Worm (Caenorhabditis elegans) whole organism, L4 larva: ENCODE measurements around the gene inx-8.

Source experiments
- D1046.2 ChIP-seq: fragments of 200-800 bp; sonication (Bioruptor generic); IDR thresholded peaks from 2 replicates; pipeline ENCODE4 v1.3.6; 2022; ENCODE audit warnings: missing genetic modification characterization, missing compliant biosample characterization
- F10B5.3 ChIP-seq: sonication (generic microtip); optimal IDR thresholded peaks from 2 replicates; lab custom pipeline; 2016; ENCODE audit warnings: mild to moderate bottlenecking, missing genetic modification characterization, missing compliant biosample characterization
- T26A8.4 ChIP-seq: fragments of 200-800 bp; sonication (Bioruptor generic); IDR thresholded peaks from 2 replicates; pipeline ENCODE4 v1.3.6; 2022; ENCODE audit warnings: missing genetic modification characterization, missing compliant biosample characterization
- aha-1 ChIP-seq: fragments of 150-350 bp; peaks from one replicate; lab custom pipeline; 2014; ENCODE audit warnings: missing biosample characterization, missing genetic modification characterization
- ama-1 ChIP-seq: fragments of 150-350 bp; optimal IDR thresholded peaks from 2 replicates; lab custom pipeline; 2014; ENCODE audit warnings: inconsistent platforms, mixed read lengths
- arid-1 ChIP-seq: fragments of 200-800 bp; sonication (Bioruptor generic); conservative IDR thresholded peaks from 2 replicates; pipeline ENCODE4 v1.3.6; 2022; ENCODE audit warnings: missing genetic modification reagents, missing genetic modification characterization, missing compliant biosample characterization
- ceh-20 ChIP-seq: fragments of 200-800 bp; sonication (Bioruptor generic); IDR thresholded peaks from 2 replicates; pipeline ENCODE4 v1.3.6; 2022; ENCODE audit warnings: missing genetic modification reagents, missing genetic modification characterization, missing compliant biosample characterization
- ceh-28 ChIP-seq: fragments of 150-350 bp; optimal IDR thresholded peaks from 2 replicates; lab custom pipeline; 2014; ENCODE audit warnings: missing biosample characterization, missing genetic modification reagents, missing genetic modification characterization
- ceh-82 ChIP-seq: sonication (generic microtip); optimal IDR thresholded peaks from 2 replicates; lab custom pipeline; 2017; ENCODE audit warnings: missing biosample characterization, missing genetic modification characterization
- ces-1 ChIP-seq: fragments of 150-350 bp; sonication (generic microtip); optimal IDR thresholded peaks from 4 replicates; lab custom pipeline; 2014; ENCODE audit warnings: missing biosample characterization, missing genetic modification reagents, missing genetic modification characterization
- ctbp-1 ChIP-seq: fragments of 200-800 bp; sonication (Bioruptor generic); IDR thresholded peaks from 2 replicates; pipeline ENCODE4 v1.3.6; 2022; ENCODE audit warnings: missing genetic modification reagents, missing genetic modification characterization, missing compliant biosample characterization
- daf-16 ChIP-seq, 3 experiments: sonication (generic microtip); optimal IDR thresholded peaks; 2 replicates each; lab custom pipeline; 2016 to 2017; ENCODE audit warnings: missing genetic modification characterization in 3 of 3, missing genetic modification reagents in 3 of 3, mild to moderate bottlenecking in 2 of 3, missing compliant biosample characterization in 2 of 3, missing biosample characterization in 1 of 3, moderate library complexity in 1 of 3
- dmd-6 ChIP-seq: fragments of 200-800 bp; sonication (Bioruptor generic); IDR thresholded peaks from 2 replicates; pipeline ENCODE4 v1.3.6; 2022; ENCODE audit warnings: missing genetic modification reagents, missing genetic modification characterization, missing compliant biosample characterization
- duxl-1 ChIP-seq: sonication (generic microtip); optimal IDR thresholded peaks from 2 replicates; lab custom pipeline; 2016; ENCODE audit warnings: mild to moderate bottlenecking, missing genetic modification characterization, moderate library complexity, missing compliant biosample characterization; ENCODE audit not compliant: poor library complexity
- dve-1 ChIP-seq: sonication (generic microtip); optimal IDR thresholded peaks from 2 replicates; lab custom pipeline; 2017; ENCODE audit warnings: antibody characterized with exemption, mild to moderate bottlenecking, missing genetic modification characterization, missing compliant biosample characterization; ENCODE audit not compliant: insufficient read depth
- egl-27 ChIP-seq: sonication (generic microtip); optimal IDR thresholded peaks from 3 replicates; lab custom pipeline; 2017; ENCODE audit warnings: missing biosample characterization, missing genetic modification reagents, missing genetic modification characterization
- fkh-10 ChIP-seq: fragments of 150-350 bp; optimal IDR thresholded peaks from 2 replicates; lab custom pipeline; 2014; ENCODE audit warnings: missing biosample characterization, missing genetic modification reagents, missing genetic modification characterization
- gei-8 ChIP-seq: fragments of 200-800 bp; sonication (Bioruptor generic); optimal IDR thresholded peaks from 2 replicates; lab custom pipeline; 2018; ENCODE audit warnings: mild to moderate bottlenecking, missing genetic modification characterization, missing compliant biosample characterization
- hif-1 ChIP-seq, 2 experiments: sonication (generic microtip); optimal IDR thresholded peaks; 2 replicates each; lab custom pipeline; 2016 to 2017; ENCODE audit warnings: missing compliant biosample characterization in 2 of 2, missing genetic modification characterization in 2 of 2, missing genetic modification reagents in 2 of 2, missing genotype in 2 of 2, mild to moderate bottlenecking in 1 of 2
- hlh-11 ChIP-seq: fragments of 200-800 bp; sonication (Bioruptor generic); optimal IDR thresholded peaks from 2 replicates; lab custom pipeline; 2018; ENCODE audit warnings: mild to moderate bottlenecking, missing genetic modification characterization, missing compliant biosample characterization
- jun-1 ChIP-seq: fragments of 150-350 bp; optimal IDR thresholded peaks from 2 replicates; lab custom pipeline; 2014; ENCODE audit warnings: missing biosample characterization, missing genetic modification reagents, missing genetic modification characterization
- lim-7 ChIP-seq: fragments of 200-800 bp; sonication (Bioruptor generic); IDR thresholded peaks from 2 replicates; pipeline ENCODE4 v1.3.6; 2022; ENCODE audit warnings: missing genetic modification characterization, missing compliant biosample characterization
- lin-38 ChIP-seq: fragments of 200-800 bp; sonication (Bioruptor generic); IDR thresholded peaks from 2 replicates; pipeline ENCODE4 v1.3.6; 2022; ENCODE audit warnings: missing genetic modification reagents, missing genetic modification characterization, missing compliant biosample characterization
- lin-39 ChIP-seq: fragments of 150-350 bp; optimal IDR thresholded peaks from 2 replicates; lab custom pipeline; 2014; ENCODE audit warnings: missing biosample characterization, missing genetic modification reagents, missing genetic modification characterization
- madf-9 ChIP-seq: fragments of 200-800 bp; sonication (Bioruptor generic); conservative IDR thresholded peaks from 2 replicates; pipeline ENCODE4 v1.3.6; 2022; ENCODE audit warnings: missing genetic modification reagents, missing genetic modification characterization, missing compliant biosample characterization
- mdl-1 ChIP-seq, 2 experiments: fragments of 150-350 bp in 1 of 2; sonication (generic microtip) in 1 of 2; optimal IDR thresholded peaks; 2 replicates each; lab custom pipeline; 2014 to 2017; ENCODE audit warnings: missing biosample characterization in 2 of 2, missing genetic modification characterization in 2 of 2
- mes-2 ChIP-seq: sonication (generic microtip); optimal IDR thresholded peaks from 2 replicates; lab custom pipeline; 2016; ENCODE audit warnings: missing genotype, mild to moderate bottlenecking, missing genetic modification characterization, missing compliant biosample characterization; ENCODE audit not compliant: poor library complexity, severe bottlenecking
- mxl-3 ChIP-seq: fragments of 200-800 bp; sonication (Bioruptor generic); optimal IDR thresholded peaks from 2 replicates; lab custom pipeline; 2018; ENCODE audit warnings: mild to moderate bottlenecking, missing genetic modification characterization, missing compliant biosample characterization
- nhr-102 ChIP-seq: sonication (generic microtip); optimal IDR thresholded peaks from 2 replicates; lab custom pipeline; 2016; ENCODE audit warnings: mild to moderate bottlenecking, missing genetic modification characterization, moderate library complexity, missing compliant biosample characterization
- nhr-237 ChIP-seq: sonication (generic microtip); optimal IDR thresholded peaks from 2 replicates; lab custom pipeline; 2017; ENCODE audit warnings: missing biosample characterization, missing genetic modification characterization
- nhr-42 ChIP-seq: fragments of 200-800 bp; sonication (Bioruptor generic); IDR thresholded peaks from 2 replicates; pipeline ENCODE4 v1.3.6; 2022; ENCODE audit warnings: missing genetic modification characterization, missing compliant biosample characterization
- nhr-48 ChIP-seq: sonication (generic microtip); optimal IDR thresholded peaks from 2 replicates; lab custom pipeline; 2016; ENCODE audit warnings: mild to moderate bottlenecking, missing genetic modification characterization, missing compliant biosample characterization
- nhr-76 ChIP-seq: fragments of 150-350 bp; optimal IDR thresholded peaks from 2 replicates; lab custom pipeline; 2014; ENCODE audit warnings: missing biosample characterization, missing genetic modification characterization
- nhr-77 ChIP-seq: fragments of 150-350 bp; optimal IDR thresholded peaks from 2 replicates; lab custom pipeline; 2014; ENCODE audit warnings: missing biosample characterization, missing genetic modification characterization
- php-3 ChIP-seq: fragments of 200-800 bp; sonication (Bioruptor generic); IDR thresholded peaks from 2 replicates; pipeline ENCODE4 v1.3.6; 2022; ENCODE audit warnings: missing genetic modification reagents, missing genetic modification characterization, missing compliant biosample characterization
- pqm-1 ChIP-seq: sonication (generic microtip); optimal IDR thresholded peaks from 2 replicates; lab custom pipeline; 2017; ENCODE audit warnings: missing biosample characterization, missing genetic modification characterization
- rbr-2 ChIP-seq: sonication (generic microtip); optimal IDR thresholded peaks from 2 replicates; lab custom pipeline; 2016; ENCODE audit warnings: missing genotype, missing genetic modification characterization, missing compliant biosample characterization
- set-16 ChIP-seq: fragments of 200-800 bp; sonication (Bioruptor generic); IDR thresholded peaks from 2 replicates; pipeline ENCODE4 v1.3.6; 2022; ENCODE audit warnings: missing genetic modification reagents, missing genetic modification characterization, missing compliant biosample characterization
- snpc-4 ChIP-seq: fragments of 150-350 bp; optimal IDR thresholded peaks from 2 replicates; lab custom pipeline; 2014; ENCODE audit warnings: missing biosample characterization, missing genetic modification characterization
- spr-1 ChIP-seq: sonication (generic microtip); optimal IDR thresholded peaks from 2 replicates; lab custom pipeline; 2016; ENCODE audit warnings: mild to moderate bottlenecking, missing genetic modification characterization, missing compliant biosample characterization
- tra-1 ChIP-seq: fragments of 200-800 bp; sonication (Bioruptor generic); IDR thresholded peaks from 2 replicates; pipeline ENCODE4 v1.3.6; 2022; ENCODE audit warnings: missing genetic modification reagents, missing genetic modification characterization, missing compliant biosample characterization
- zag-1 ChIP-seq: fragments of 150-350 bp; optimal IDR thresholded peaks from 2 replicates; lab custom pipeline; 2014; ENCODE audit warnings: missing biosample characterization, missing genetic modification characterization
- zfp-2 ChIP-seq: sonication (generic microtip); optimal IDR thresholded peaks from 2 replicates; lab custom pipeline; 2016; ENCODE audit warnings: mild to moderate bottlenecking, missing genetic modification characterization, missing compliant biosample characterization
- zfp-3 ChIP-seq: fragments of 200-800 bp; sonication (Bioruptor generic); conservative IDR thresholded peaks from 2 replicates; pipeline ENCODE4 v1.3.6; 2022; ENCODE audit warnings: missing genetic modification reagents, missing genetic modification characterization, missing compliant biosample characterization

inx-8 gene

DNA sequence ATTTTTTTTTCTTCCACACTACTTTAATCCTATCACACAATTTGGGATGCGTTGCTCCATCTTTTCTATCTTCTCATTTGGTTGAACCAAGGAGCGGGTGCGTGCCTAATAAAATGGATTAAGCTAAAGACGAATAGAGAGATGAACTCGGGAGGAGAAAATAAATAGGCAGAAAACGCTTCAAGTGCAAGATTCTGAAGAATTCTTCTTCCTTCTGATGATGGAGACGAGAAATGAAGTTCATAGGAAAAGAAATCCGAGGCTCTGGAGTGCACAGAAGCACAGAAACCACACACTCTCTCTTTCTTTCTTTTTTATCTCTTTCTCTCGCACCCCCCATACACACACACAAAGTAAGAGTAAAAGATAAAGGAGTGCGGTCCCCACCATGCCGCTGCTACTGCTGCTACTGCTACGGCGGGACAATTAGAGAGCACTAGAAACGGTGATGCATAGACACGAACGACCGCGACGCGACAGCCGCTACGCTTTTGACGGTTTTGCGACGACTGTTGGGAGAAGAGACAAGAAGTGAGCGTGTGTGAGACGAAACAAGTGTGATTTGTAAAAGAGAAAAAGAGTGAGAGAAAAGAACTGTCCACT is 18.5 kb downstream of the inx-8 start (continued):
- peak; percentile 92 for TF ChIP-seq dve-1 (tag; lab: Kevin White, UChicago)
- TF ChIP-seq set-16: peak; percentile 65
- 0 out of 2 replicates have a peak, but pooled peaks have one; percentile 26 for TF ChIP-seq ceh-20 (GFP tag; lab: Robert Waterston, UW)
- no peak for TF ChIP-seq jun-1 (tag; lab: Kevin White, UChicago)
- peak in 1 of 2 experiments; percentile 64 for TF ChIP-seq hif-1 (tag; optimal IDR thresholded peaks at IDR 0.05; lab: Kevin White, UChicago)
- no peak for TF ChIP-seq zfp-2 (tag; lab: Kevin White, UChicago)
- TF ChIP-seq mes-2 (tag; lab: Kevin White, UChicago): peak; percentile 70
- TF ChIP-seq lin-38 (GFP tag; lab: Robert Waterston, UW): peak; percentile 56
- TF ChIP-seq ceh-82 (tag; lab: Kevin White, UChicago): no peak
- TF ChIP-seq D1046.2 (GFP tag; lab: Robert Waterston, UW): no peak
- 0 out of 2 replicates have a peak, but pooled peaks have one; percentile 56 for TF ChIP-seq ctbp-1
- no peak for TF ChIP-seq lin-39 (tag; lab: Kevin White, UChicago)
- TF ChIP-seq spr-1: peak; percentile 42
- TF ChIP-seq egl-27: no peak
- peak; percentile 73 for TF ChIP-seq rbr-2
- TF ChIP-seq nhr-76: no peak
- peak; percentile 61 for TF ChIP-seq nhr-102
- TF ChIP-seq fkh-10 (GFP tag; lab: Kevin White, UChicago): peak; percentile 69
- TF ChIP-seq hlh-11 (tag; lab: Kevin White, UChicago): peak; percentile 98
- TF ChIP-seq daf-16 (GFP tag; optimal IDR thresholded peaks at IDR 0.05; lab: Kevin White, UChicago): peak in 1 of 2 experiments; percentile 14
- TF ChIP-seq daf-16 (tag; optimal IDR thresholded peaks at IDR 0.05; lab: Kevin White, UChicago): peak; percentile 68
- 0 out of 2 replicates have a peak, but pooled peaks have one; percentile 44 for TF ChIP-seq lim-7 (GFP tag; lab: Robert Waterston, UW)
- peak; percentile 39; the same call in 1 of the 2 replicates for TF ChIP-seq madf-9 (GFP tag; lab: Robert Waterston, UW)
- TF ChIP-seq arid-1 (GFP tag; lab: Robert Waterston, UW): no peak
- no peak for TF ChIP-seq ama-1 (lab: Kevin White, UChicago)
- TF ChIP-seq mxl-3: peak; percentile 98
- TF ChIP-seq aha-1 (tag; lab: Kevin White, UChicago): peak; percentile 95
- peak; percentile 62; the same call in 1 of the 2 replicates for TF ChIP-seq tra-1 (GFP tag; lab: Robert Waterston, UW)

DNA sequence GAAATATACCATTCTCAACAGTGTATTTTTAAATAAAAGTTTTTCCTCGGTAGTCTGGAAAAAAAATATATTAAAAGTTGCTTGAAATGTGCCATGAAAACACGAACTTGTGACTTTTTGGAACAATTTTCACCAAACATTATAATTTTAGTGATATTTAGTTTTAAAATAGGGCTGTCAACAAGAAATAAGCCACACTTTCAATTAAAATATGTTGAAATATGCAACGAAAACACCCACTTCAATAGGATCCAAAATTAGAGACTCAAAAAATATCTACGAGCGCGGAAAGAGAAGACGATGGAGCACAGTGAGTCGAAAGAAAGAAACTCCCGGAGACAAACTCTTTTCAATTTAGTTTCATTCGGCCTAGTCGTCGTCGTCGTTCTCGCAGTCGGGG is 19.9 kb downstream of the inx-8 start, which contains the start of gene ZK792.12:
TSS of gene ZK792.12 (plus strand) at position 301 of the 400 bp plus-strand sequence.
- no peak for TF ChIP-seq pqm-1 (tag; lab: Kevin White, UChicago)
- no peak for TF ChIP-seq mdl-1 (tag; optimal IDR thresholded peaks at IDR 0.05; lab: Kevin White, UChicago)

DNA sequence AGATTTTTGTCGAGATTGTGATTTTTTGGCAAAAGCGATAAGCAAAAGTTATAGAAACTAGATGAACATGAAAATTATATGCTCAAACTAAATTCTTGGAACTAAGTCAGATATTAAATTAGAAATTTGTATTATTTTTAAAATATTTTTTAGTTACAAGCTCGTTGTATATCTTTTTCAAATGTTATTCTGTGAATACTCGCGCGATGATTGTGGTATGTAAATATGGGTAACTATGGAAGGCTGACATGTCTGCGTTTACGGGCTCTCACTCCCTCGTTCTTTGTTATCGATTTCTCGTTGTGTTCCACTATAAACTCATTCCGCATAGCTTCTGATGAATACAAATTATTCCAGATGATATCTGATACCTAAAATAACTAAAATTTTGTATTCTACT is 20.5 kb downstream of the inx-8 start, which contains the start of gene ZK792.7:
TSS of gene ZK792.7 (plus strand) at position 301 of the 400 bp plus-strand sequence.
- TF ChIP-seq dmd-6 (GFP tag; lab: Robert Waterston, UW): no peak
- TF ChIP-seq tra-1 (GFP tag; lab: Robert Waterston, UW): no peak
- no peak for TF ChIP-seq nhr-42 (GFP tag; lab: Robert Waterston, UW)

ce11 chrIV:11695634-11696033 is 22.0 kb downstream of the inx-8 start:
- TF ChIP-seq nhr-237: no peak
- no peak for TF ChIP-seq ceh-28 (tag; lab: Kevin White, UChicago)
- no peak for TF ChIP-seq gei-8
- TF ChIP-seq T26A8.4: no peak
- TF ChIP-seq ces-1 (GFP tag; lab: Kevin White, UChicago): no peak
- TF ChIP-seq nhr-76: no peak
- TF ChIP-seq php-3: no peak
- no peak for TF ChIP-seq tra-1 (GFP tag; lab: Robert Waterston, UW)
- TF ChIP-seq hif-1 (tag; optimal IDR thresholded peaks at IDR 0.05; lab: Kevin White, UChicago): no peak
- TF ChIP-seq F10B5.3: no peak
- TF ChIP-seq ama-1 (lab: Kevin White, UChicago): no peak
- no peak for TF ChIP-seq snpc-4 (tag; lab: Kevin White, UChicago)
- TF ChIP-seq aha-1 (tag; lab: Kevin White, UChicago): peak; percentile 28
- TF ChIP-seq zag-1 (tag; lab: Kevin White, UChicago): no peak
- TF ChIP-seq daf-16 (GFP tag; optimal IDR thresholded peaks at IDR 0.05; lab: Kevin White, UChicago): no peak
- no peak for TF ChIP-seq daf-16 (tag; optimal IDR thresholded peaks at IDR 0.05; lab: Kevin White, UChicago)
- no peak for TF ChIP-seq nhr-77 (tag; lab: Kevin White, UChicago)
- no peak for TF ChIP-seq duxl-1
- no peak for TF ChIP-seq zfp-3
- TF ChIP-seq mdl-1 (tag; optimal IDR thresholded peaks at IDR 0.05; lab: Kevin White, UChicago): no peak
- no peak for TF ChIP-seq nhr-48 (tag; lab: Kevin White, UChicago)
